Worm (Caenorhabditis elegans) whole organism, L1 larva: Measurements from ENCODE around the gene T27E9.6.

Experiments used
- C04F5.9 ChIP-seq: sonication (generic microtip); optimal IDR thresholded peaks from 2 replicates; lab custom pipeline; 2016; ENCODE audit warnings: missing genetic modification characterization, missing compliant biosample characterization
- F16B12.6 ChIP-seq: fragments of 150-350 bp; optimal IDR thresholded peaks from 2 replicates; lab custom pipeline; 2014; ENCODE audit warnings: missing biosample characterization, missing genetic modification characterization
- alr-1 ChIP-seq: fragments of 200-800 bp; sonication (Bioruptor generic); optimal IDR thresholded peaks from 2 replicates; lab custom pipeline; 2018; ENCODE audit warnings: borderline replicate concordance, mild to moderate bottlenecking, missing genetic modification characterization, missing compliant biosample characterization
- ama-1 ChIP-seq: fragments of 150-350 bp; optimal IDR thresholded peaks from 2 replicates; lab custom pipeline; 2014
- ceh-8 ChIP-seq: fragments of 200-800 bp; sonication (Bioruptor generic); optimal IDR thresholded peaks from 2 replicates; lab custom pipeline; 2018; ENCODE audit warnings: mild to moderate bottlenecking, missing genetic modification characterization, moderate library complexity, missing compliant biosample characterization
- ceh-82 ChIP-seq, 3 experiments: fragments of 150-350 bp in 1 of 3; sonication (generic microtip) in 2 of 3; optimal IDR thresholded peaks; 2 replicates each; lab custom pipeline; 2014 to 2017; ENCODE audit warnings: missing biosample characterization in 3 of 3, missing genetic modification characterization in 3 of 3
- ceh-90 ChIP-seq: sonication (generic microtip); optimal IDR thresholded peaks from 2 replicates; lab custom pipeline; 2016; ENCODE audit warnings: missing genetic modification characterization, missing compliant biosample characterization
- ces-1 ChIP-seq: fragments of 150-350 bp; optimal IDR thresholded peaks from 2 replicates; lab custom pipeline; 2014; ENCODE audit warnings: missing biosample characterization, missing genetic modification reagents, missing genetic modification characterization
- dsc-1 ChIP-seq: sonication (generic microtip); optimal IDR thresholded peaks from 2 replicates; lab custom pipeline; 2016; ENCODE audit warnings: mild to moderate bottlenecking, missing genetic modification characterization, missing compliant biosample characterization
- efl-3 ChIP-seq: fragments of 200-800 bp; sonication (Bioruptor generic); optimal IDR thresholded peaks from 2 replicates; lab custom pipeline; 2018; ENCODE audit warnings: mild to moderate bottlenecking, missing genetic modification characterization, missing compliant biosample characterization
- egl-27 ChIP-seq, 2 experiments: fragments of 150-350 bp in 1 of 2; sonication (generic microtip); optimal IDR thresholded peaks; 3 replicates each; lab custom pipeline; 2017 to 2018; ENCODE audit warnings: missing biosample characterization in 2 of 2, missing genetic modification characterization in 2 of 2, missing genetic modification reagents in 2 of 2
- elt-2 ChIP-seq: sonication (generic microtip); optimal IDR thresholded peaks from 2 replicates; lab custom pipeline; 2016; ENCODE audit warnings: missing genetic modification characterization, mild to moderate bottlenecking, inconsistent platforms, missing compliant biosample characterization, missing genetic modification reagents
- fkh-10 ChIP-seq: sonication (generic microtip); optimal IDR thresholded peaks from 2 replicates; lab custom pipeline; 2017; ENCODE audit warnings: missing biosample characterization, missing genetic modification reagents, missing genetic modification characterization
- fkh-4 ChIP-seq: sonication (generic microtip); optimal IDR thresholded peaks from 2 replicates; lab custom pipeline; 2016; ENCODE audit warnings: missing compliant biosample characterization, missing genetic modification characterization, borderline replicate concordance
- fos-1 ChIP-seq: fragments of 150-350 bp; optimal IDR thresholded peaks from 2 replicates; lab custom pipeline; 2014; ENCODE audit warnings: missing biosample characterization, missing genetic modification characterization
- grh-1 ChIP-seq: fragments of 200-800 bp; sonication (Bioruptor generic); IDR thresholded peaks from 2 replicates; pipeline ENCODE4 v1.3.6; 2022; ENCODE audit warnings: missing genetic modification reagents, missing genetic modification characterization, missing compliant biosample characterization
- hpl-2 ChIP-seq: fragments of 150-350 bp; optimal IDR thresholded peaks from 2 replicates; lab custom pipeline; 2014; ENCODE audit warnings: missing biosample characterization, missing genetic modification reagents, missing genetic modification characterization
- irx-1 ChIP-seq: sonication (generic microtip); optimal IDR thresholded peaks from 2 replicates; lab custom pipeline; 2016; ENCODE audit warnings: missing genetic modification characterization, missing compliant biosample characterization
- lin-13 ChIP-seq: fragments of 150-350 bp; optimal IDR thresholded peaks from 2 replicates; lab custom pipeline; 2014; ENCODE audit warnings: missing biosample characterization, missing genetic modification reagents, missing genetic modification characterization
- lin-14 ChIP-seq: fragments of 200-800 bp; sonication (Bioruptor generic); optimal IDR thresholded peaks from 2 replicates; lab custom pipeline; 2018; ENCODE audit warnings: mild to moderate bottlenecking, missing genetic modification characterization, moderate library complexity, missing compliant biosample characterization
- lin-15B ChIP-seq: fragments of 150-350 bp; sonication (generic microtip); optimal IDR thresholded peaks from 3 replicates; lab custom pipeline; 2014; ENCODE audit warnings: missing biosample characterization, missing genetic modification characterization
- lin-35 ChIP-seq, 2 experiments: fragments of 150-350 bp; optimal IDR thresholded peaks; 2 replicates each; lab custom pipeline; 2014; ENCODE audit warnings: missing biosample characterization in 2 of 2, missing genetic modification characterization in 2 of 2, missing genetic modification reagents in 2 of 2
- lir-3 ChIP-seq: sonication (generic microtip); optimal IDR thresholded peaks from 2 replicates; lab custom pipeline; 2016; ENCODE audit warnings: mild to moderate bottlenecking, missing genetic modification characterization, moderate library complexity, missing compliant biosample characterization; ENCODE audit not compliant: poor library complexity
- mef-2 ChIP-seq: fragments of 150-350 bp; optimal IDR thresholded peaks from 2 replicates; lab custom pipeline; 2014; ENCODE audit warnings: missing biosample characterization, missing genetic modification characterization
- mep-1 ChIP-seq: fragments of 150-350 bp; optimal IDR thresholded peaks from 2 replicates; lab custom pipeline; 2014; ENCODE audit warnings: missing biosample characterization, missing genetic modification characterization
- nhr-12 ChIP-seq: sonication (generic microtip); optimal IDR thresholded peaks from 2 replicates; lab custom pipeline; 2017; ENCODE audit warnings: missing biosample characterization, missing genetic modification characterization
- nhr-19 ChIP-seq: fragments of 200-800 bp; sonication (Bioruptor generic); conservative IDR thresholded peaks from 2 replicates; pipeline ENCODE4 v1.3.6; 2022; ENCODE audit warnings: missing genetic modification characterization, missing compliant biosample characterization
- nhr-20 ChIP-seq: sonication (generic microtip); optimal IDR thresholded peaks from 2 replicates; lab custom pipeline; 2016; ENCODE audit warnings: mild to moderate bottlenecking, missing genetic modification characterization, missing compliant biosample characterization
- nhr-47 ChIP-seq: sonication (generic microtip); optimal IDR thresholded peaks from 2 replicates; lab custom pipeline; 2016; ENCODE audit warnings: mild to moderate bottlenecking, missing genetic modification characterization, moderate library complexity, missing compliant biosample characterization
- nhr-76 ChIP-seq: sonication (generic microtip); optimal IDR thresholded peaks from 2 replicates; lab custom pipeline; 2017; ENCODE audit warnings: missing biosample characterization, missing genetic modification characterization
- nhr-77 ChIP-seq: fragments of 150-350 bp; optimal IDR thresholded peaks from 2 replicates; lab custom pipeline; 2014; ENCODE audit warnings: missing biosample characterization, missing genetic modification characterization
- nhr-84 ChIP-seq: sonication (generic microtip); optimal IDR thresholded peaks from 2 replicates; lab custom pipeline; 2017; ENCODE audit warnings: missing biosample characterization, missing genetic modification characterization
- nhr-85 ChIP-seq: sonication (generic microtip); peaks from one replicate; lab custom pipeline; 2016; ENCODE audit warnings: missing genetic modification characterization, inconsistent platforms, missing compliant biosample characterization
- nhr-90 ChIP-seq: sonication (generic microtip); optimal IDR thresholded peaks from 2 replicates; lab custom pipeline; 2016; ENCODE audit warnings: mild to moderate bottlenecking, missing genetic modification characterization, missing compliant biosample characterization; ENCODE audit not compliant: poor library complexity
- pax-3 ChIP-seq: fragments of 200-800 bp; sonication (Bioruptor generic); optimal IDR thresholded peaks from 2 replicates; lab custom pipeline; 2018; ENCODE audit warnings: mild to moderate bottlenecking, missing genetic modification characterization, moderate library complexity, missing compliant biosample characterization
- skn-1 ChIP-seq: fragments of 150-350 bp; optimal IDR thresholded peaks from 2 replicates; lab custom pipeline; 2014; ENCODE audit warnings: missing biosample characterization, missing genetic modification characterization
- snpc-4 ChIP-seq: fragments of 150-350 bp; optimal IDR thresholded peaks from 2 replicates; lab custom pipeline; 2014; ENCODE audit warnings: missing biosample characterization, missing genetic modification characterization
- snu-23 ChIP-seq: sonication (generic microtip); optimal IDR thresholded peaks from 2 replicates; lab custom pipeline; 2016; ENCODE audit warnings: missing genetic modification characterization, missing compliant biosample characterization
- sox-4 ChIP-seq: sonication (generic microtip); optimal IDR thresholded peaks from 2 replicates; lab custom pipeline; 2016; ENCODE audit warnings: missing genetic modification characterization, missing compliant biosample characterization
- sptf-1 ChIP-seq: fragments of 150-350 bp; optimal IDR thresholded peaks from 2 replicates; lab custom pipeline; 2014; ENCODE audit warnings: missing biosample characterization, missing genetic modification characterization
- sup-37 ChIP-seq: fragments of 200-800 bp; sonication (Bioruptor generic); optimal IDR thresholded peaks from 2 replicates; lab custom pipeline; 2018; ENCODE audit warnings: mild to moderate bottlenecking, missing genetic modification characterization, missing compliant biosample characterization
- swsn-7 ChIP-seq: sonication (generic microtip); optimal IDR thresholded peaks from 2 replicates; lab custom pipeline; 2016; ENCODE audit warnings: missing genetic modification characterization, missing compliant biosample characterization
- tbx-2 ChIP-seq: sonication (generic microtip); optimal IDR thresholded peaks from 2 replicates; lab custom pipeline; 2016; ENCODE audit warnings: missing genetic modification characterization, missing compliant biosample characterization
- unc-62 ChIP-seq: fragments of 150-350 bp; optimal IDR thresholded peaks from 2 replicates; lab custom pipeline; 2014; ENCODE audit warnings: missing biosample characterization, missing genetic modification reagents, missing genetic modification characterization
- unc-98 ChIP-seq: fragments of 200-800 bp; sonication (Bioruptor generic); IDR thresholded peaks from 2 replicates; pipeline ENCODE4 v1.3.6; 2022; ENCODE audit warnings: missing genetic modification characterization, missing compliant biosample characterization
- zip-4 ChIP-seq: fragments of 200-800 bp; sonication (Bioruptor generic); optimal IDR thresholded peaks from 2 replicates; lab custom pipeline; 2018; ENCODE audit warnings: mild to moderate bottlenecking, missing genetic modification characterization, moderate library complexity, missing compliant biosample characterization
- ztf-11 ChIP-seq, 2 experiments: sonication (generic microtip); optimal IDR thresholded peaks; 2 replicates each; lab custom pipeline; 2016 to 2017; ENCODE audit warnings: missing genetic modification characterization in 2 of 2, missing biosample characterization in 1 of 2, missing compliant biosample characterization in 1 of 2

The T27E9.6 gene

ce11 chrIII:13439415-13439814 is 37.2 kb downstream of the T27E9.6 start, which contains the start of gene ciao-2B (continued):
- TF ChIP-seq alr-1 (tag; lab: Kevin White, UChicago) = no peak
- TF ChIP-seq elt-2 (tag; lab: Kevin White, UChicago) = no peak
- TF ChIP-seq snpc-4 (tag; lab: Kevin White, UChicago) = no peak
- no peak for TF ChIP-seq swsn-7 (tag; lab: Kevin White, UChicago)
- TF ChIP-seq ceh-8 = no peak
- no peak for TF ChIP-seq pax-3
- TF ChIP-seq lir-3 = peak; percentile 76
- no peak for TF ChIP-seq lin-13
- TF ChIP-seq zip-4 (GFP tag; lab: Kevin White, UChicago) = no peak
- peak; percentile 5 for TF ChIP-seq fkh-4 (tag; lab: Kevin White, UChicago)
- TF ChIP-seq dsc-1 (tag; lab: Kevin White, UChicago) = peak; percentile 52
- peak in 1 of 2 experiments; percentile 47 for TF ChIP-seq ztf-11 (tag; optimal IDR thresholded peaks at IDR 0.05; lab: Kevin White, UChicago)
- no peak for TF ChIP-seq hpl-2
- no peak for TF ChIP-seq ces-1 (GFP tag; lab: Kevin White, UChicago)
- TF ChIP-seq sox-4 (tag; lab: Kevin White, UChicago) = peak; percentile 6
- TF ChIP-seq nhr-20 (tag; lab: Kevin White, UChicago) = no peak
- no peak for TF ChIP-seq mef-2 (tag; lab: Kevin White, UChicago)
- TF ChIP-seq C04F5.9 = no peak
- TF ChIP-seq lin-15B (tag; lab: Kevin White, UChicago) = no peak
- TF ChIP-seq mep-1 (tag; lab: Kevin White, UChicago) = peak; percentile 0
- TF ChIP-seq ceh-90 (tag; lab: Kevin White, UChicago) = peak; percentile 83
- peak; percentile 62 for TF ChIP-seq nhr-90 (tag; lab: Kevin White, UChicago)

ce11 chrIII:13436843-13437242 is 39.7 kb downstream of the T27E9.6 start, which contains the start of gene F45G2.9:
Gene F45G2.9, minus strand, starts transcription at chrIII:13436943.
- TF ChIP-seq unc-98 (GFP tag; lab: Robert Waterston, UW) (no peak), irx-1 (no peak), snu-23 (GFP tag; lab: Kevin White, UChicago) (no peak), lin-13 (no peak), lin-35 (GFP tag; optimal IDR thresholded peaks at IDR 0.05; lab: Kevin White, UChicago) (no peak), nhr-19 (no peak)

ce11 chrIII:13435570-13435969 is 41.0 kb downstream of the T27E9.6 start, which contains the start of gene F45G2.8:
Gene F45G2.8, minus strand, starts transcription at chrIII:13435670.
- no peak for TF ChIP-seq unc-62 (GFP tag; lab: Kevin White, UChicago)
- no peak for TF ChIP-seq fkh-10
- TF ChIP-seq swsn-7 (tag; lab: Kevin White, UChicago) = no peak
- TF ChIP-seq nhr-47 (tag; lab: Kevin White, UChicago) = no peak
- no peak for TF ChIP-seq fos-1 (tag; lab: Kevin White, UChicago)
- no peak for TF ChIP-seq sup-37 (GFP tag; lab: Kevin White, UChicago)
- no peak for TF ChIP-seq unc-98 (GFP tag; lab: Robert Waterston, UW)
- TF ChIP-seq nhr-12 (tag; lab: Kevin White, UChicago) = no peak
- no peak for TF ChIP-seq ama-1 (lab: Kevin White, UChicago)
- TF ChIP-seq nhr-85 (tag; lab: Kevin White, UChicago) = no peak
- no peak for TF ChIP-seq tbx-2 (tag; lab: Kevin White, UChicago)
- TF ChIP-seq F16B12.6 (tag; lab: Kevin White, UChicago) = no peak
- TF ChIP-seq lin-14 (GFP tag; lab: Kevin White, UChicago) = no peak

- no peak for TF ChIP-seq egl-27 (tag; optimal IDR thresholded peaks at IDR 0.05; lab: Kevin White, UChicago)
- no peak for TF ChIP-seq unc-62 (GFP tag; lab: Kevin White, UChicago)
- TF ChIP-seq nhr-77 (tag; lab: Kevin White, UChicago) = no peak
- no peak for TF ChIP-seq sup-37 (GFP tag; lab: Kevin White, UChicago)
- no peak for TF ChIP-seq ceh-82 (tag; optimal IDR thresholded peaks at IDR 0.05; lab: Kevin White, UChicago)
- no peak for TF ChIP-seq grh-1
- no peak for TF ChIP-seq nhr-84 (tag; lab: Kevin White, UChicago)
- TF ChIP-seq tbx-2 (tag; lab: Kevin White, UChicago) = no peak
- TF ChIP-seq ces-1 (GFP tag; lab: Kevin White, UChicago) = no peak
- TF ChIP-seq ztf-11 (tag; optimal IDR thresholded peaks at IDR 0.05; lab: Kevin White, UChicago) = no peak
- no peak for TF ChIP-seq skn-1 (tag; lab: Kevin White, UChicago)
- TF ChIP-seq nhr-76 = no peak
- no peak for TF ChIP-seq sptf-1 (tag; lab: Kevin White, UChicago)
- TF ChIP-seq efl-3 = no peak
Measured at ce11 chrIII:13434404-13434803, 42.2 kb downstream of the T27E9.6 start, which contains the start of gene F45G2.7. Gene F45G2.7, minus strand, starts transcription at chrIII:13434504.
